Fruit fly (Drosophila melanogaster) whole organism, embryonic: ENCODE data around the gene CG12589.
A peak's percentile ranks its signal among the peaks of the same experiment; 100 is the strongest.

Experiments
- Atf-2 ChIP-seq: fragments of 200-800 bp; sonication (Bioruptor generic); optimal IDR thresholded peaks from 2 replicates; lab custom pipeline; 2016; ENCODE audit warnings: missing biosample characterization, missing genetic modification characterization
- CG1024 ChIP-seq: fragments of 200-800 bp; sonication (Bioruptor generic); IDR thresholded peaks from 2 replicates; pipeline ENCODE4 v1.3.6; 2022; ENCODE audit warnings: missing biosample characterization, missing genetic modification characterization
- CG11093 ChIP-seq: fragments of 200-800 bp; sonication (Bioruptor generic); IDR thresholded peaks from 3 replicates; pipeline ENCODE4 v1.3.6; 2022; ENCODE audit warnings: missing biosample characterization, missing genetic modification characterization
- CG12155 ChIP-seq: fragments of 200-800 bp; sonication (Bioruptor generic); optimal IDR thresholded peaks from 3 replicates; lab custom pipeline; 2016; ENCODE audit warnings: missing biosample characterization, missing genetic modification characterization
- CG13123 ChIP-seq: fragments of 200-800 bp; sonication (Bioruptor generic); optimal IDR thresholded peaks from 2 replicates; lab custom pipeline; 2016; ENCODE audit warnings: missing biosample characterization, missing genetic modification characterization
- CG13424 ChIP-seq: fragments of 200-800 bp; sonication (Bioruptor generic); optimal IDR thresholded peaks from 2 replicates; lab custom pipeline; 2019; ENCODE audit warnings: missing biosample characterization, mild to moderate bottlenecking, missing genetic modification characterization, moderate library complexity
- CG15011 ChIP-seq: fragments of 200-800 bp; sonication (Bioruptor generic); optimal IDR thresholded peaks from 3 replicates; lab custom pipeline; 2018; ENCODE audit warnings: missing biosample characterization, mild to moderate bottlenecking, missing genetic modification characterization
- CG1647 ChIP-seq: fragments of 200-800 bp; sonication (Bioruptor generic); optimal IDR thresholded peaks from 3 replicates; lab custom pipeline; 2016; ENCODE audit warnings: missing biosample characterization, missing genetic modification characterization
- CG18011 ChIP-seq: fragments of 200-800 bp; sonication (Bioruptor generic); optimal IDR thresholded peaks from 2 replicates; lab custom pipeline; 2017; ENCODE audit warnings: missing biosample characterization, missing genetic modification characterization, mild to moderate bottlenecking, moderate library complexity, missing genotype
- CG2678 ChIP-seq: fragments of 200-800 bp; sonication (Bioruptor generic); optimal IDR thresholded peaks from 3 replicates; lab custom pipeline; 2019; ENCODE audit warnings: missing biosample characterization, mild to moderate bottlenecking, missing genetic modification characterization, moderate library complexity
- CG31388 ChIP-seq: fragments of 200-800 bp; sonication (Bioruptor generic); optimal IDR thresholded peaks from 2 replicates; lab custom pipeline; 2016; ENCODE audit warnings: missing biosample characterization, missing genetic modification characterization
- CG34376 ChIP-seq: fragments of 200-800 bp; sonication (Bioruptor generic); optimal IDR thresholded peaks from 2 replicates; lab custom pipeline; 2018; ENCODE audit warnings: missing biosample characterization, mild to moderate bottlenecking, missing genetic modification characterization
- CG34422 ChIP-seq: fragments of 200-800 bp; sonication (Bioruptor generic); IDR thresholded peaks from 3 replicates; pipeline ENCODE4 v1.3.6; 2022; ENCODE audit warnings: missing biosample characterization, missing genetic modification characterization
- CG3995 ChIP-seq: fragments of 200-800 bp; sonication (Bioruptor generic); optimal IDR thresholded peaks from 3 replicates; lab custom pipeline; 2016; ENCODE audit warnings: missing biosample characterization, missing genetic modification characterization
- CG6683 ChIP-seq: fragments of 200-800 bp; sonication (Bioruptor generic); optimal IDR thresholded peaks from 2 replicates; lab custom pipeline; 2017; ENCODE audit warnings: missing biosample characterization, mild to moderate bottlenecking, missing genetic modification characterization, missing genetic modification reagents
- CG6765 ChIP-seq: fragments of 200-800 bp; sonication (Bioruptor generic); optimal IDR thresholded peaks from 3 replicates; lab custom pipeline; 2017; ENCODE audit warnings: missing biosample characterization, mild to moderate bottlenecking, missing genetic modification characterization
- CG7556 ChIP-seq: fragments of 200-800 bp; sonication (Bioruptor generic); optimal IDR thresholded peaks from 2 replicates; lab custom pipeline; 2017; ENCODE audit warnings: missing biosample characterization, mild to moderate bottlenecking, missing genetic modification characterization
- Chrac-16 ChIP-seq: fragments of 200-800 bp; sonication (Bioruptor generic); optimal IDR thresholded peaks from 3 replicates; lab custom pipeline; 2016; ENCODE audit warnings: missing biosample characterization, missing genetic modification characterization
- Elba2 ChIP-seq: fragments of 200-800 bp; sonication (Bioruptor generic); optimal IDR thresholded peaks from 3 replicates; lab custom pipeline; 2016; ENCODE audit warnings: missing biosample characterization, missing genetic modification characterization
- GATAe ChIP-seq: fragments of 200-800 bp; sonication (Bioruptor generic); conservative IDR thresholded peaks from 2 replicates; pipeline ENCODE4 v1.3.6; 2022; ENCODE audit warnings: missing biosample characterization, missing genetic modification characterization
- HLHmδ ChIP-seq: fragments of 200-800 bp; sonication (Bioruptor generic); optimal IDR thresholded peaks from 2 replicates; lab custom pipeline; 2018; ENCODE audit warnings: missing biosample characterization, mild to moderate bottlenecking, missing genetic modification characterization, moderate library complexity
- Nf-YB ChIP-seq: fragments of 200-800 bp; sonication (Bioruptor generic); optimal IDR thresholded peaks from 3 replicates; lab custom pipeline; 2019; ENCODE audit warnings: missing biosample characterization, mild to moderate bottlenecking, missing genetic modification characterization, moderate library complexity
- Rfx ChIP-seq: fragments of 200-800 bp; sonication (Bioruptor generic); IDR thresholded peaks from 2 replicates; pipeline ENCODE4 v1.3.6; 2022; ENCODE audit warnings: missing biosample characterization, missing genetic modification characterization
- Xbp1 ChIP-seq: fragments of 200-800 bp; sonication (Bioruptor generic); optimal IDR thresholded peaks from 3 replicates; lab custom pipeline; 2016; ENCODE audit warnings: missing biosample characterization, mild to moderate bottlenecking, missing genetic modification characterization
- Xrp1 ChIP-seq: fragments of 200-800 bp; sonication (Bioruptor generic); IDR thresholded peaks from 2 replicates; pipeline ENCODE4 v1.3.6; 2022; ENCODE audit warnings: missing biosample characterization, missing genetic modification characterization
- ap ChIP-seq: fragments of 200-800 bp; sonication (Bioruptor generic); IDR thresholded peaks from 2 replicates; pipeline ENCODE4 v1.3.6; 2022; ENCODE audit warnings: missing biosample characterization, missing genetic modification characterization
- ash1 ChIP-seq: fragments of 200-800 bp; sonication (Bioruptor generic); optimal IDR thresholded peaks from 2 replicates; lab custom pipeline; 2018; ENCODE audit warnings: missing biosample characterization, mild to moderate bottlenecking, missing genetic modification characterization
- corto ChIP-seq: fragments of 200-800 bp; sonication (Bioruptor generic); optimal IDR thresholded peaks from 2 replicates; lab custom pipeline; 2016; ENCODE audit warnings: missing biosample characterization, mild to moderate bottlenecking, missing genetic modification characterization, moderate library complexity
- crol ChIP-seq: fragments of 200-800 bp; sonication (Bioruptor generic); IDR thresholded peaks from 2 replicates; pipeline ENCODE4 v1.3.6; 2022; ENCODE audit warnings: missing biosample characterization, missing genetic modification characterization
- da ChIP-seq: fragments of 200-800 bp; sonication (Bioruptor generic); optimal IDR thresholded peaks from 2 replicates; lab custom pipeline; 2016; ENCODE audit warnings: missing biosample characterization, missing genetic modification characterization
- emc ChIP-seq: fragments of 200-800 bp; sonication (Bioruptor generic); optimal IDR thresholded peaks from 2 replicates; lab custom pipeline; 2016; ENCODE audit warnings: missing biosample characterization, missing genetic modification characterization
- fd102C ChIP-seq: fragments of 200-800 bp; sonication (Bioruptor generic); optimal IDR thresholded peaks from 2 replicates; lab custom pipeline; 2018; ENCODE audit warnings: missing biosample characterization, mild to moderate bottlenecking, missing genetic modification characterization, moderate library complexity
- ftz-f1 ChIP-seq: fragments of 200-800 bp; sonication (Bioruptor generic); optimal IDR thresholded peaks from 2 replicates; lab custom pipeline; 2016; ENCODE audit warnings: missing biosample characterization, missing genetic modification characterization
- gcm2 ChIP-seq: fragments of 200-800 bp; sonication (Bioruptor generic); optimal IDR thresholded peaks from 2 replicates; lab custom pipeline; 2016; ENCODE audit warnings: missing biosample characterization, missing genetic modification characterization
- gfzf ChIP-seq: fragments of 200-800 bp; sonication (Bioruptor generic); optimal IDR thresholded peaks from 2 replicates; lab custom pipeline; 2016; ENCODE audit warnings: missing biosample characterization, mild to moderate bottlenecking, missing genetic modification characterization, moderate library complexity
- kah ChIP-seq: fragments of 200-800 bp; sonication (Bioruptor generic); optimal IDR thresholded peaks from 2 replicates; lab custom pipeline; 2018; ENCODE audit warnings: missing biosample characterization, mild to moderate bottlenecking, missing genetic modification characterization
- klu ChIP-seq: fragments of 200-800 bp; sonication (Bioruptor generic); IDR thresholded peaks from 2 replicates; pipeline ENCODE4 v1.3.6; 2022; ENCODE audit warnings: missing biosample characterization, missing genetic modification characterization
- maf-S ChIP-seq: fragments of 200-800 bp; sonication (Bioruptor generic); optimal IDR thresholded peaks from 2 replicates; lab custom pipeline; 2016; ENCODE audit warnings: missing biosample characterization, missing genetic modification characterization
- mld ChIP-seq: fragments of 200-800 bp; sonication (Bioruptor generic); IDR thresholded peaks from 3 replicates; pipeline ENCODE4 v1.3.6; 2022; ENCODE audit warnings: missing biosample characterization, missing genetic modification characterization; ENCODE audit not compliant: partially characterized antibody
- nom ChIP-seq: fragments of 200-800 bp; sonication (Bioruptor generic); optimal IDR thresholded peaks from 2 replicates; lab custom pipeline; 2017; ENCODE audit warnings: missing biosample characterization, missing genetic modification characterization, mild to moderate bottlenecking, moderate library complexity, missing genetic modification reagents
- pb ChIP-seq: fragments of 200-800 bp; sonication (Bioruptor generic); optimal IDR thresholded peaks from 3 replicates; lab custom pipeline; 2016; ENCODE audit warnings: missing biosample characterization, missing genetic modification characterization
- pum ChIP-seq: fragments of 200-800 bp; sonication (Bioruptor generic); optimal IDR thresholded peaks from 2 replicates; lab custom pipeline; 2016; ENCODE audit warnings: missing biosample characterization, missing genetic modification characterization
- ranshi ChIP-seq: fragments of 200-800 bp; sonication (Bioruptor generic); IDR thresholded peaks from 2 replicates; pipeline ENCODE4 v1.3.6; 2022; ENCODE audit warnings: missing biosample characterization, missing genetic modification characterization
- rib ChIP-seq: fragments of 200-800 bp; sonication (Bioruptor generic); IDR thresholded peaks from 2 replicates; pipeline ENCODE4 v1.3.6; 2022; ENCODE audit warnings: missing biosample characterization, missing genetic modification characterization
- sisA ChIP-seq: fragments of 200-800 bp; sonication (Bioruptor generic); IDR thresholded peaks from 2 replicates; pipeline ENCODE4 v1.3.6; 2022; ENCODE audit warnings: missing biosample characterization, missing genetic modification characterization
- slbo ChIP-seq: fragments of 200-800 bp; sonication (Bioruptor generic); IDR thresholded peaks from 2 replicates; pipeline ENCODE4 v1.3.6; 2022; ENCODE audit warnings: missing biosample characterization, missing genetic modification characterization
- sqz ChIP-seq: fragments of 200-800 bp; sonication (Bioruptor generic); optimal IDR thresholded peaks from 3 replicates; lab custom pipeline; 2018; ENCODE audit warnings: missing biosample characterization, mild to moderate bottlenecking, missing genetic modification characterization
- tin ChIP-seq: fragments of 200-800 bp; sonication (Bioruptor generic); optimal IDR thresholded peaks from 3 replicates; lab custom pipeline; 2016; ENCODE audit warnings: missing biosample characterization, missing genetic modification characterization
- tna ChIP-seq: fragments of 200-800 bp; sonication (Bioruptor generic); IDR thresholded peaks from 2 replicates; pipeline ENCODE4 v1.3.6; 2022; ENCODE audit warnings: missing biosample characterization, missing genetic modification characterization; ENCODE audit not compliant: partially characterized antibody
- ttk ChIP-seq: fragments of 200-800 bp; sonication (Bioruptor generic); IDR thresholded peaks from 2 replicates; pipeline ENCODE4 v2.1.2; 2022; ENCODE audit warnings: missing biosample characterization, missing genetic modification characterization
- tx ChIP-seq: fragments of 200-800 bp; sonication (Bioruptor generic); optimal IDR thresholded peaks from 2 replicates; lab custom pipeline; 2016; ENCODE audit warnings: missing biosample characterization, missing genetic modification characterization

CG12589 gene

dm6 chr3R:5100323-5101055 lies 38.3 kb downstream of the CG12589 start (continued):
- TF ChIP-seq fd102C (GFP tag; lab: Kevin White, UChicago) (no peak), Xbp1 (GFP tag; lab: Kevin White, UChicago) (peak; percentile 21), da (GFP tag; lab: Kevin White, UChicago) (no peak), slbo (GFP tag; lab: Robert Waterston, UW) (no peak), Xrp1 (GFP tag; lab: Robert Waterston, UW) (peak; percentile 52; the same call in 1 of the 2 replicates), CG18011 (no peak), nom (GFP tag; lab: Kevin White, UChicago) (no peak), sqz (GFP tag; lab: Kevin White, UChicago) (no peak), corto (GFP tag; lab: Kevin White, UChicago) (peak; percentile 36), tx (GFP tag; lab: Kevin White, UChicago) (no peak), CG12155 (GFP tag; lab: Kevin White, UChicago) (no peak), ranshi (peak; percentile 23; the same call in 1 of the 2 replicates), Atf-2 (no peak), CG34376 (no peak), CG31388 (GFP tag; lab: Kevin White, UChicago) (no peak), CG6683 (GFP tag; lab: Kevin White, UChicago) (no peak), GATAe (GFP tag; lab: Robert Waterston, UW) (no peak), emc (no peak), Rfx (GFP tag; lab: Robert Waterston, UW) (no peak), tna (GFP tag; lab: Robert Waterston, UW) (no peak), ash1 (no peak), CG7556 (peak; percentile 14), CG6765 (GFP tag; lab: Kevin White, UChicago) (no peak), klu (GFP tag; lab: Robert Waterston, UW) (no peak), ttk (GFP tag; lab: Robert Waterston, UW) (no peak), tin (GFP tag; lab: Kevin White, UChicago) (peak; percentile 23), mld (GFP tag; lab: Robert Waterston, UW) (no peak), Chrac-16 (GFP tag; lab: Kevin White, UChicago) (no peak), Elba2 (GFP tag; lab: Kevin White, UChicago) (no peak), gcm2 (GFP tag; lab: Kevin White, UChicago) (no peak), kah (GFP tag; lab: Kevin White, UChicago) (no peak), gfzf (GFP tag; lab: Kevin White, UChicago) (no peak), crol (GFP tag; lab: Robert Waterston, UW) (peak; percentile 32; the same call in 1 of the 2 replicates), CG11093 (GFP tag; lab: Robert Waterston, UW) (no peak), CG15011 (no peak), CG13424 (tag; lab: Kevin White, UChicago) (peak; percentile 6), CG3995 (no peak), pum (no peak), CG1024 (GFP tag; lab: Robert Waterston, UW) (no peak), Nf-YB (GFP tag; lab: Kevin White, UChicago) (no peak), CG13123 (GFP tag; lab: Kevin White, UChicago) (no peak), rib (GFP tag; lab: Robert Waterston, UW) (no peak), maf-S (no peak), HLHmδ (GFP tag; lab: Kevin White, UChicago) (no peak), ap (GFP tag; lab: Robert Waterston, UW) (no peak), pb (GFP tag; lab: Kevin White, UChicago) (no peak), CG34422 (GFP tag; lab: Robert Waterston, UW) (peak; percentile 30; the same call in 1 of the 3 replicates), ftz-f1 (no peak), sisA (no peak; the same call in 1 of the 2 replicates), CG1647 (GFP tag; lab: Kevin White, UChicago) (no peak), CG2678 (tag; lab: Kevin White, UChicago) (peak; percentile 41)
